Worm (Caenorhabditis elegans) whole organism, L3 larva: ENCODE results near the gene sri-1.

ENCODE experiments used
- ZK546.5 ChIP-seq: sonication (generic microtip); optimal IDR thresholded peaks from 2 replicates; lab custom pipeline; 2017; ENCODE audit warnings: missing biosample characterization, missing genetic modification characterization
- aly-2 ChIP-seq: fragments of 150-350 bp; optimal IDR thresholded peaks from 2 replicates; lab custom pipeline; 2014; ENCODE audit warnings: missing biosample characterization, missing genetic modification characterization
- ama-1 ChIP-seq: fragments of 150-350 bp; optimal IDR thresholded peaks from 2 replicates; lab custom pipeline; 2018
- ceh-28 ChIP-seq: fragments of 150-350 bp; optimal IDR thresholded peaks from 2 replicates; lab custom pipeline; 2014; ENCODE audit warnings: missing biosample characterization, missing genetic modification reagents, missing genetic modification characterization
- ceh-9 ChIP-seq: sonication (generic microtip); optimal IDR thresholded peaks from 2 replicates; lab custom pipeline; 2018; ENCODE audit warnings: missing biosample characterization, missing genetic modification characterization
- egl-27 ChIP-seq: sonication (generic microtip); optimal IDR thresholded peaks from 4 replicates; lab custom pipeline; 2017; ENCODE audit warnings: missing biosample characterization, missing genetic modification reagents, missing genetic modification characterization
- elt-2 ChIP-seq: sonication (generic microtip); optimal IDR thresholded peaks from 2 replicates; lab custom pipeline; 2016; ENCODE audit warnings: missing genetic modification reagents, mild to moderate bottlenecking, missing genetic modification characterization, missing compliant biosample characterization
- elt-3 ChIP-seq, 3 experiments: fragments of 150-350 bp in 1 of 3; sonication (generic microtip) in 2 of 3; optimal IDR thresholded peaks; 2 replicates in 2 of 3; 4 replicates in 1 of 3; lab custom pipeline; 2014 to 2017; ENCODE audit warnings: missing biosample characterization in 3 of 3, missing genetic modification characterization in 3 of 3
- eor-1 ChIP-seq, 2 experiments: fragments of 150-350 bp; optimal IDR thresholded peaks; 2 replicates each; lab custom pipeline; 2014 to 2018; ENCODE audit warnings: missing biosample characterization in 2 of 2, missing genetic modification characterization in 2 of 2
- fkh-10 ChIP-seq: sonication (generic microtip); optimal IDR thresholded peaks from 2 replicates; lab custom pipeline; 2017; ENCODE audit warnings: missing biosample characterization, missing genetic modification reagents, missing genetic modification characterization
- fkh-2 ChIP-seq: fragments of 150-350 bp; optimal IDR thresholded peaks from 2 replicates; lab custom pipeline; 2014; ENCODE audit warnings: missing biosample characterization, missing genetic modification reagents, missing genetic modification characterization
- fos-1 ChIP-seq: fragments of 150-350 bp; optimal IDR thresholded peaks from 2 replicates; lab custom pipeline; 2014; ENCODE audit warnings: missing biosample characterization, missing genetic modification characterization
- hmg-11 ChIP-seq: sonication (generic microtip); optimal IDR thresholded peaks from 2 replicates; lab custom pipeline; 2016; ENCODE audit warnings: missing genetic modification characterization, missing compliant biosample characterization
- jun-1 ChIP-seq: fragments of 150-350 bp; optimal IDR thresholded peaks from 2 replicates; lab custom pipeline; 2014; ENCODE audit warnings: missing biosample characterization, missing genetic modification reagents, missing genetic modification characterization
- lin-15B ChIP-seq: fragments of 150-350 bp; optimal IDR thresholded peaks from 2 replicates; lab custom pipeline; 2014; ENCODE audit warnings: missing biosample characterization, missing genetic modification characterization
- lsy-12 ChIP-seq: sonication (generic microtip); optimal IDR thresholded peaks from 2 replicates; lab custom pipeline; 2016; ENCODE audit warnings: mild to moderate bottlenecking, missing genetic modification characterization, missing compliant biosample characterization
- mdl-1 ChIP-seq: fragments of 150-350 bp; optimal IDR thresholded peaks from 2 replicates; lab custom pipeline; 2014; ENCODE audit warnings: missing biosample characterization, missing genetic modification characterization
- nfya-1 ChIP-seq: sonication (generic microtip); optimal IDR thresholded peaks from 2 replicates; lab custom pipeline; 2017; ENCODE audit warnings: missing genetic modification characterization, mild to moderate bottlenecking, missing compliant biosample characterization, antibody characterized with exemption, moderate library complexity; ENCODE audit not compliant: insufficient read depth
- nhr-11 ChIP-seq: fragments of 150-350 bp; optimal IDR thresholded peaks from 2 replicates; lab custom pipeline; 2014; ENCODE audit warnings: missing biosample characterization, missing genetic modification characterization
- nhr-12 ChIP-seq: fragments of 150-350 bp; optimal IDR thresholded peaks from 2 replicates; lab custom pipeline; 2014; ENCODE audit warnings: missing biosample characterization, missing genetic modification characterization
- nhr-23 ChIP-seq: fragments of 150-350 bp; optimal IDR thresholded peaks from 2 replicates; lab custom pipeline; 2014; ENCODE audit warnings: missing biosample characterization, missing genetic modification reagents, missing genetic modification characterization
- nhr-25 ChIP-seq: sonication (generic microtip); optimal IDR thresholded peaks from 2 replicates; lab custom pipeline; 2017; ENCODE audit warnings: missing biosample characterization, missing genetic modification characterization
- nhr-28 ChIP-seq: fragments of 150-350 bp; optimal IDR thresholded peaks from 2 replicates; lab custom pipeline; 2014; ENCODE audit warnings: missing biosample characterization, missing genetic modification characterization
- nhr-43 ChIP-seq: sonication (generic microtip); optimal IDR thresholded peaks from 2 replicates; lab custom pipeline; 2016; ENCODE audit warnings: mild to moderate bottlenecking, missing genetic modification characterization, missing compliant biosample characterization; ENCODE audit not compliant: poor library complexity, severe bottlenecking
- nhr-76 ChIP-seq: fragments of 150-350 bp; sonication (generic microtip); optimal IDR thresholded peaks from 5 replicates; lab custom pipeline; 2014; ENCODE audit warnings: missing biosample characterization, missing genetic modification characterization
- nhr-77 ChIP-seq: fragments of 150-350 bp; optimal IDR thresholded peaks from 2 replicates; lab custom pipeline; 2014; ENCODE audit warnings: missing biosample characterization, missing genetic modification characterization
- pqm-1 ChIP-seq: fragments of 150-350 bp; optimal IDR thresholded peaks from 2 replicates; lab custom pipeline; 2017; ENCODE audit warnings: missing biosample characterization, missing genetic modification characterization, inconsistent platforms
- sea-2 ChIP-seq: fragments of 150-350 bp; sonication (generic microtip); optimal IDR thresholded peaks from 4 replicates; lab custom pipeline; 2014; ENCODE audit warnings: missing biosample characterization, missing genetic modification reagents, missing genetic modification characterization
- skn-1 ChIP-seq: fragments of 150-350 bp; optimal IDR thresholded peaks from 2 replicates; lab custom pipeline; 2014; ENCODE audit warnings: missing biosample characterization, missing genetic modification characterization
- unc-62 ChIP-seq: fragments of 150-350 bp; sonication (generic microtip); optimal IDR thresholded peaks from 4 replicates; lab custom pipeline; 2014; ENCODE audit warnings: missing biosample characterization, missing genetic modification reagents, missing genetic modification characterization
- zag-1 ChIP-seq: fragments of 150-350 bp; optimal IDR thresholded peaks from 2 replicates; lab custom pipeline; 2014; ENCODE audit warnings: missing biosample characterization, missing genetic modification characterization
- ztf-4 ChIP-seq: fragments of 150-350 bp; optimal IDR thresholded peaks from 2 replicates; lab custom pipeline; 2014; ENCODE audit warnings: missing biosample characterization, missing genetic modification characterization

Gene sri-1

ce11 chrV:15988074-15988473 is 20.6 kb upstream of the sri-1 start, which contains the start of gene F36G9.15:
TSS of gene F36G9.15 (minus strand) at chrV:15988174.
- TF ChIP-seq nhr-77 (tag; lab: Kevin White, UChicago) (no peak), nhr-28 (tag; lab: Kevin White, UChicago) (no peak)

- TF ChIP-seq ama-1 (lab: Kevin White, UChicago), result no peak
- no peak for TF ChIP-seq nhr-12 (tag; lab: Kevin White, UChicago)
- peak; percentile 65 for TF ChIP-seq pqm-1 (tag; lab: Kevin White, UChicago)
- TF ChIP-seq nhr-11 (tag; lab: Kevin White, UChicago), result no peak
- TF ChIP-seq elt-2 (tag; lab: Kevin White, UChicago), result peak; percentile 67
- TF ChIP-seq eor-1 (tag; optimal IDR thresholded peaks at IDR 0.05; lab: Kevin White, UChicago), result no peak
- TF ChIP-seq, all 47 proteins: peak for 2
Measured at ce11 chrV:15982733-15983344, 15.4 kb upstream of the sri-1 start, which contains the start of the genes fbxa-99 and F36G9.13. TSS of gene fbxa-99 (minus strand) at chrV:15982854. TSS of gene F36G9.13 (plus strand) at chrV:15983294.

- TF ChIP-seq elt-2 (tag; lab: Kevin White, UChicago), result peak; percentile 92
- TF ChIP-seq hmg-11, result no peak
- no peak for TF ChIP-seq fos-1 (tag; lab: Kevin White, UChicago)
- TF ChIP-seq nhr-43 (tag; lab: Kevin White, UChicago), result no peak
- TF ChIP-seq sea-2 (GFP tag; lab: Kevin White, UChicago), result no peak
- TF ChIP-seq aly-2 (tag; lab: Kevin White, UChicago), result no peak
- TF ChIP-seq jun-1 (tag; lab: Kevin White, UChicago), result no peak
- TF ChIP-seq nhr-25 (tag; lab: Kevin White, UChicago), result no peak
- no peak for TF ChIP-seq lsy-12
- TF ChIP-seq nhr-76, result no peak
- TF ChIP-seq zag-1 (tag; lab: Kevin White, UChicago), result no peak
- TF ChIP-seq ztf-4 (tag; lab: Kevin White, UChicago), result no peak
- TF ChIP-seq nhr-23, result no peak
- TF ChIP-seq pqm-1 (tag; lab: Kevin White, UChicago), result peak; percentile 76
- TF ChIP-seq ceh-28, result no peak
- TF ChIP-seq nhr-28 (tag; lab: Kevin White, UChicago), result no peak
- TF ChIP-seq ceh-9 (tag; lab: Kevin White, UChicago), result no peak
- TF ChIP-seq elt-3 (tag; optimal IDR thresholded peaks at IDR 0.05; lab: Kevin White, UChicago), result no peak
Measured at ce11 chrV:15978232-15978764, 10.9 kb upstream of the sri-1 start, which contains the start of gene oac-20. TSS of gene oac-20 (plus strand) at chrV:15978714.

- TF ChIP-seq nhr-11 (tag; lab: Kevin White, UChicago) (no peak), aly-2 (tag; lab: Kevin White, UChicago) (no peak), fkh-2 (no peak), ama-1 (lab: Kevin White, UChicago) (no peak), skn-1 (tag; lab: Kevin White, UChicago) (no peak), nfya-1 (tag; lab: Kevin White, UChicago) (no peak), egl-27 (tag; lab: Kevin White, UChicago) (no peak)
Measured at ce11 chrV:15975845-15976244, 8.4 kb upstream of the sri-1 start, which contains the start of gene clec-232. TSS of gene clec-232 (plus strand) at chrV:15976145.

ce11 chrV:15974836-15975235 is 7.4 kb upstream of the sri-1 start, which contains the start of gene sru-22:
TSS of gene sru-22 (minus strand) at chrV:15974936.
- TF ChIP-seq mdl-1 (no peak), sea-2 (GFP tag; lab: Kevin White, UChicago) (no peak), nhr-43 (tag; lab: Kevin White, UChicago) (no peak), unc-62 (no peak), ZK546.5 (tag; lab: Kevin White, UChicago) (no peak), fkh-10 (no peak), jun-1 (tag; lab: Kevin White, UChicago) (no peak), nhr-11 (tag; lab: Kevin White, UChicago) (no peak), lin-15B (tag; lab: Kevin White, UChicago) (no peak), ztf-4 (tag; lab: Kevin White, UChicago) (no peak), pqm-1 (tag; lab: Kevin White, UChicago) (no peak)
